Fruit fly (Drosophila melanogaster) whole organism, wandering third instar larva: Measurements from ENCODE around the gene CG13250.

Experiments
- Abd-B ChIP-seq: fragments of >200 bp; optimal IDR thresholded peaks from 2 replicates; lab custom pipeline; 2017; ENCODE audit warnings: missing biosample characterization, missing genetic modification characterization
- CG32264 ChIP-seq: fragments of 200-800 bp; sonication (Bioruptor generic); optimal IDR thresholded peaks from 2 replicates; lab custom pipeline; 2016; ENCODE audit warnings: missing biosample characterization, missing genetic modification characterization
- CG9705 ChIP-seq: fragments of 200-800 bp; sonication (Bioruptor generic); optimal IDR thresholded peaks from 2 replicates; lab custom pipeline; 2018; ENCODE audit warnings: missing biosample characterization, mild to moderate bottlenecking, missing genetic modification characterization
- CrebA ChIP-seq: fragments of 200-800 bp; sonication (Bioruptor generic); optimal IDR thresholded peaks from 2 replicates; lab custom pipeline; 2016; ENCODE audit warnings: missing biosample characterization, mild to moderate bottlenecking, missing genetic modification characterization, borderline replicate concordance
- Dfd ChIP-seq: fragments of >200 bp; optimal IDR thresholded peaks from 2 replicates; lab custom pipeline; 2017; ENCODE audit warnings: missing biosample characterization, missing genetic modification characterization
- Dif ChIP-seq: fragments of 200-275, 200-300 bp; sonication (Bioruptor generic); optimal IDR thresholded peaks from 2 replicates; lab custom pipeline; 2018; ENCODE audit warnings: missing biosample characterization, missing genetic modification characterization; ENCODE audit not compliant: partially characterized antibody
- GATAd ChIP-seq: sonication (Bioruptor generic); optimal IDR thresholded peaks from 2 replicates; lab custom pipeline; 2016; ENCODE audit warnings: missing biosample characterization, missing genetic modification characterization
- HLH106 ChIP-seq: fragments of 200-800 bp; optimal IDR thresholded peaks from 3 replicates; lab custom pipeline; 2019; ENCODE audit warnings: missing biosample characterization, mild to moderate bottlenecking, missing genetic modification characterization, moderate library complexity
- Hnf4 ChIP-seq: fragments of 200-800 bp; sonication (Bioruptor generic); optimal IDR thresholded peaks from 2 replicates; lab custom pipeline; 2016; ENCODE audit warnings: missing biosample characterization, mild to moderate bottlenecking, missing genetic modification characterization
- Hr78 ChIP-seq: fragments of >200 bp; optimal IDR thresholded peaks from 2 replicates; lab custom pipeline; 2017; ENCODE audit warnings: missing biosample characterization, missing genetic modification characterization
- Hr83 ChIP-seq: fragments of 200-300 bp; sonication (Bioruptor generic); optimal IDR thresholded peaks from 2 replicates; lab custom pipeline; 2016; ENCODE audit warnings: missing biosample characterization, mild to moderate bottlenecking, missing genetic modification characterization, moderate library complexity; ENCODE audit not compliant: poor library complexity, severe bottlenecking
- Jra ChIP-seq: sonication (Bioruptor generic); optimal IDR thresholded peaks from 2 replicates; lab custom pipeline; 2016; ENCODE audit warnings: missing biosample characterization, missing genetic modification characterization
- Mio ChIP-seq: sonication (Bioruptor generic); optimal IDR thresholded peaks from 2 replicates; lab custom pipeline; 2016; ENCODE audit warnings: missing biosample characterization, missing genetic modification characterization
- Myc ChIP-seq: fragments of >200 bp; optimal IDR thresholded peaks from 2 replicates; lab custom pipeline; 2017
- N ChIP-seq: fragments of >200 bp; optimal IDR thresholded peaks from 2 replicates; lab custom pipeline; 2018; ENCODE audit warnings: missing biosample characterization, missing external identifiers, missing genetic modification characterization
- OdsH ChIP-seq: fragments of 200-800 bp; sonication (Bioruptor generic); optimal IDR thresholded peaks from 2 replicates; lab custom pipeline; 2016; ENCODE audit warnings: missing biosample characterization, mild to moderate bottlenecking, missing genetic modification characterization
- Rel ChIP-seq, 2 experiments: fragments of 200-800 bp; sonication (Bioruptor generic) in 1 of 2; optimal IDR thresholded peaks; 2 replicates in 1 of 2; 3 replicates in 1 of 2; lab custom pipeline; 2016 to 2019; ENCODE audit warnings: mild to moderate bottlenecking in 2 of 2, missing biosample characterization in 2 of 2, missing genetic modification characterization in 2 of 2, moderate library complexity in 1 of 2
- Sp1 ChIP-seq: fragments of 200-800 bp; sonication (Bioruptor generic); optimal IDR thresholded peaks from 3 replicates; lab custom pipeline; 2019; ENCODE audit warnings: missing biosample characterization, mild to moderate bottlenecking, missing genetic modification characterization, moderate library complexity
- Vsx2 ChIP-seq: fragments of 200-300, 225-300 bp; sonication (Bioruptor generic); optimal IDR thresholded peaks from 2 replicates; lab custom pipeline; 2018; ENCODE audit warnings: missing biosample characterization, missing genetic modification characterization; ENCODE audit not compliant: partially characterized antibody
- br ChIP-seq: fragments of 200-800 bp; sonication (Bioruptor generic); optimal IDR thresholded peaks from 2 replicates; lab custom pipeline; 2016; ENCODE audit warnings: missing biosample characterization, missing genetic modification characterization
- brk ChIP-seq: fragments of 200-800 bp; sonication (Bioruptor generic); optimal IDR thresholded peaks from 2 replicates; lab custom pipeline; 2016; ENCODE audit warnings: missing biosample characterization, mild to moderate bottlenecking, missing genetic modification characterization
- dl ChIP-seq, 2 experiments: fragments of 175-275, 200-275 bp in 1 of 2; fragments of 200-275 bp in 1 of 2; sonication (Bioruptor generic); optimal IDR thresholded peaks; lab custom pipeline; 2018; ENCODE audit warnings: mild to moderate bottlenecking in 2 of 2, missing biosample characterization in 2 of 2, missing genetic modification characterization in 2 of 2, moderate library complexity in 2 of 2; ENCODE audit not compliant: partially characterized antibody in 2 of 2, insufficient read depth in 1 of 2
- dmrt93B ChIP-seq: fragments of 200-800 bp; sonication (Bioruptor generic); optimal IDR thresholded peaks from 2 replicates; lab custom pipeline; 2018; ENCODE audit warnings: missing biosample characterization, mild to moderate bottlenecking, missing genetic modification characterization
- dsf ChIP-seq: sonication (Bioruptor generic); optimal IDR thresholded peaks from 2 replicates; lab custom pipeline; 2016; ENCODE audit warnings: missing biosample characterization, missing genetic modification characterization, borderline replicate concordance
- ey ChIP-seq: fragments of 200-800 bp; sonication (Bioruptor generic); optimal IDR thresholded peaks from 2 replicates; lab custom pipeline; 2016; ENCODE audit warnings: missing biosample characterization, missing genetic modification characterization
- foxo ChIP-seq, 2 experiments: fragments of 200-800 bp; sonication (Bioruptor generic); optimal IDR thresholded peaks; 2 replicates in 1 of 2; 3 replicates in 1 of 2; lab custom pipeline; 2016 to 2017; ENCODE audit warnings: missing biosample characterization in 2 of 2, missing genetic modification characterization in 2 of 2
- fru ChIP-seq: fragments of 200-800 bp; sonication (Bioruptor generic); optimal IDR thresholded peaks from 3 replicates; lab custom pipeline; 2016; ENCODE audit warnings: missing biosample characterization, mild to moderate bottlenecking, missing genetic modification characterization
- h ChIP-seq: fragments of 200-800 bp; sonication (Bioruptor generic); optimal IDR thresholded peaks from 3 replicates; lab custom pipeline; 2016; ENCODE audit warnings: missing biosample characterization, mild to moderate bottlenecking, missing genetic modification characterization
- jim ChIP-seq: fragments of 175-275, 200-325 bp; sonication (Bioruptor generic); optimal IDR thresholded peaks from 2 replicates; lab custom pipeline; 2016; ENCODE audit warnings: missing biosample characterization, mild to moderate bottlenecking, missing genetic modification characterization
- lola ChIP-seq: fragments of >200 bp; optimal IDR thresholded peaks from 2 replicates; lab custom pipeline; 2017; ENCODE audit warnings: missing biosample characterization, missing genetic modification characterization
- pan ChIP-seq: fragments of >200 bp; optimal IDR thresholded peaks from 2 replicates; lab custom pipeline; 2017
- psq ChIP-seq: fragments of 200-800 bp; sonication (Bioruptor generic); optimal IDR thresholded peaks from 3 replicates; lab custom pipeline; 2017; ENCODE audit warnings: missing biosample characterization, mild to moderate bottlenecking, missing genetic modification characterization, moderate library complexity
- rgr ChIP-seq: fragments of 200-800 bp; sonication (Bioruptor generic); optimal IDR thresholded peaks from 3 replicates; lab custom pipeline; 2016; ENCODE audit warnings: missing biosample characterization, mild to moderate bottlenecking, missing genetic modification characterization
- sage ChIP-seq: fragments of 200-800 bp; sonication (Bioruptor generic); optimal IDR thresholded peaks from 2 replicates; lab custom pipeline; 2016; ENCODE audit warnings: missing biosample characterization, mild to moderate bottlenecking, missing genetic modification characterization
- sv ChIP-seq: fragments of 200-800 bp; sonication (Bioruptor generic); optimal IDR thresholded peaks from 3 replicates; lab custom pipeline; 2016; ENCODE audit warnings: missing biosample characterization, missing genetic modification characterization
- tai ChIP-seq: sonication (Bioruptor generic); optimal IDR thresholded peaks from 2 replicates; lab custom pipeline; 2016; ENCODE audit warnings: missing biosample characterization, missing genetic modification characterization
- usp ChIP-seq: fragments of >200 bp; optimal IDR thresholded peaks from 2 replicates; lab custom pipeline; 2017; ENCODE audit warnings: missing biosample characterization, missing genetic modification characterization
- woc ChIP-seq: sonication (Bioruptor generic); optimal IDR thresholded peaks from 2 replicates; lab custom pipeline; 2016; ENCODE audit warnings: missing biosample characterization, mild to moderate bottlenecking, missing genetic modification characterization

The CG13250 gene

dm6 chr3L:20533409-20533808, at the start of gene CG13250:
CG13250 (plus strand) TSS chr3L:20533709.
- TF ChIP-seq Sp1 (GFP tag; lab: Kevin White, UChicago), result no peak
- TF ChIP-seq pan (lab: Kevin White, UChicago), result no peak
- TF ChIP-seq Jra (GFP tag; lab: Kevin White, UChicago), result no peak
- no peak for TF ChIP-seq jim (GFP tag; lab: Kevin White, UChicago)
- TF ChIP-seq Hr83, result no peak
- TF ChIP-seq Hnf4 (GFP tag; lab: Kevin White, UChicago), result no peak
- no peak for TF ChIP-seq dsf
- TF ChIP-seq ey, result no peak
- TF ChIP-seq Vsx2 (GFP tag; lab: Kevin White, UChicago), result no peak
- no peak for TF ChIP-seq N (GFP tag; lab: Kevin White, UChicago)
- TF ChIP-seq Dif (GFP tag; lab: Kevin White, UChicago), result no peak
- TF ChIP-seq Abd-B (GFP tag; lab: Kevin White, UChicago), result no peak
- no peak for TF ChIP-seq sage
- TF ChIP-seq fru, result no peak
- TF ChIP-seq, all 38 proteins: peak for 0

dm6 chr3L:20487649-20488048, 45.9 kb upstream of the CG13250 start:
- TF ChIP-seq GATAd (GFP tag; lab: Kevin White, UChicago) (no peak), Hr83 (no peak), Hnf4 (GFP tag; lab: Kevin White, UChicago) (no peak)

dm6 chr3L:20491525-20492132, 41.9 kb upstream of the CG13250 start, which contains the start of gene ND-39:
ND-39 (plus strand) TSS chr3L:20492082.
- TF ChIP-seq sv (GFP tag; lab: Kevin White, UChicago) (no peak), sage (no peak), h (peak; percentile 17), Hr83 (no peak)

dm6 chr3L:20493417-20494261, 39.9 kb upstream of the CG13250 start:
- TF ChIP-seq rgr (peak; percentile 93), CG9705 (GFP tag; lab: Kevin White, UChicago) (peak; percentile 34), dmrt93B (GFP tag; lab: Kevin White, UChicago) (peak; percentile 68), Sp1 (GFP tag; lab: Kevin White, UChicago) (peak; percentile 92), Mio (GFP tag; lab: Kevin White, UChicago) (peak; percentile 40), Dfd (peak; percentile 6), HLH106 (peak; percentile 91), dsf (peak; percentile 63), fru (peak; percentile 94), Vsx2 (GFP tag; lab: Kevin White, UChicago) (no peak), dl (GFP tag; optimal IDR thresholded peaks at IDR 0.05; lab: Kevin White, UChicago; ENCODE audit: insufficient read depth in 1 of 2, partially characterized antibody in 2 of 2) (peak; percentile 20 to 23), br (GFP tag; lab: Kevin White, UChicago) (peak; percentile 88), pan (lab: Kevin White, UChicago) (no peak), foxo (GFP tag; optimal IDR thresholded peaks at IDR 0.05; lab: Kevin White, UChicago) (peak; percentile 27 to 93), lola (GFP tag; lab: Kevin White, UChicago) (no peak), psq (GFP tag; lab: Kevin White, UChicago) (peak; percentile 98), Hnf4 (GFP tag; lab: Kevin White, UChicago) (peak; percentile 76), brk (peak; percentile 89), OdsH (peak; percentile 95), Hr83 (peak; percentile 64), Rel (GFP tag; optimal IDR thresholded peaks at IDR 0.05; lab: Kevin White, UChicago) (peak; percentile 76), Rel (tag; optimal IDR thresholded peaks at IDR 0.05; lab: Kevin White, UChicago) (peak; percentile 72), GATAd (GFP tag; lab: Kevin White, UChicago) (no peak), tai (GFP tag; lab: Kevin White, UChicago) (peak; percentile 56), usp (no peak), h (peak; percentile 96), sv (GFP tag; lab: Kevin White, UChicago) (no peak), sage (peak; percentile 78), Abd-B (GFP tag; lab: Kevin White, UChicago) (no peak), CG32264 (peak; percentile 74), Dif (GFP tag; lab: Kevin White, UChicago) (peak; percentile 34), Myc (no peak), ey (peak; percentile 90), jim (GFP tag; lab: Kevin White, UChicago) (no peak), N (GFP tag; lab: Kevin White, UChicago) (no peak), Jra (GFP tag; lab: Kevin White, UChicago) (peak; percentile 87), woc (GFP tag; lab: Kevin White, UChicago) (peak; percentile 92), CrebA (GFP tag; lab: Kevin White, UChicago) (no peak), Hr78 (GFP tag; lab: Kevin White, UChicago) (no peak)
